Worm (Caenorhabditis elegans) whole organism, L4 larva: ENCODE data around the gene mmad-1.

Experiments used
- D1046.2 ChIP-seq: fragments of 200-800 bp; sonication (Bioruptor generic); IDR thresholded peaks from 2 replicates; pipeline ENCODE4 v1.3.6; 2022; ENCODE audit warnings: missing genetic modification characterization, missing compliant biosample characterization
- F37D6.2 ChIP-seq: sonication (generic microtip); optimal IDR thresholded peaks from 2 replicates; lab custom pipeline; 2016; ENCODE audit warnings: mild to moderate bottlenecking, missing genetic modification characterization, missing compliant biosample characterization
- R02D3.7 ChIP-seq: fragments of 150-350 bp; sonication (generic microtip); optimal IDR thresholded peaks from 3 replicates; lab custom pipeline; 2014; ENCODE audit warnings: missing biosample characterization, missing genetic modification characterization
- Y48G9A.11 ChIP-seq: fragments of 200-800 bp; sonication (Bioruptor generic); IDR thresholded peaks from 2 replicates; pipeline ENCODE4 v1.3.6; 2022; ENCODE audit warnings: missing genetic modification reagents, missing genetic modification characterization, missing compliant biosample characterization
- Y5F2A.4 ChIP-seq: fragments of 200-800 bp; sonication (Bioruptor generic); optimal IDR thresholded peaks from 2 replicates; lab custom pipeline; 2018; ENCODE audit warnings: mild to moderate bottlenecking, missing genetic modification characterization, missing compliant biosample characterization
- ZK546.5 ChIP-seq, 2 experiments: sonication (generic microtip); optimal IDR thresholded peaks; 2 replicates each; lab custom pipeline; 2017; ENCODE audit warnings: missing biosample characterization in 2 of 2, missing genetic modification characterization in 2 of 2
- aha-1 ChIP-seq: fragments of 150-350 bp; peaks from one replicate; lab custom pipeline; 2014; ENCODE audit warnings: missing biosample characterization, missing genetic modification characterization
- ceh-20 ChIP-seq: fragments of 200-800 bp; sonication (Bioruptor generic); IDR thresholded peaks from 2 replicates; pipeline ENCODE4 v1.3.6; 2022; ENCODE audit warnings: missing genetic modification reagents, missing genetic modification characterization, missing compliant biosample characterization
- ceh-32 ChIP-seq: sonication (generic microtip); optimal IDR thresholded peaks from 2 replicates; lab custom pipeline; 2016; ENCODE audit warnings: mild to moderate bottlenecking, missing genetic modification characterization, missing compliant biosample characterization; ENCODE audit not compliant: poor library complexity
- ceh-62 ChIP-seq: sonication (generic microtip); optimal IDR thresholded peaks from 2 replicates; lab custom pipeline; 2017; ENCODE audit warnings: missing biosample characterization, missing genetic modification characterization
- ces-1 ChIP-seq: fragments of 150-350 bp; sonication (generic microtip); optimal IDR thresholded peaks from 4 replicates; lab custom pipeline; 2014; ENCODE audit warnings: missing biosample characterization, missing genetic modification reagents, missing genetic modification characterization
- cey-2 ChIP-seq: sonication (generic microtip); optimal IDR thresholded peaks from 3 replicates; lab custom pipeline; 2017; ENCODE audit warnings: missing genetic modification characterization, mild to moderate bottlenecking, missing compliant biosample characterization, antibody characterized with exemption, borderline replicate concordance; ENCODE audit not compliant: insufficient read depth
- ctbp-1 ChIP-seq: fragments of 200-800 bp; sonication (Bioruptor generic); IDR thresholded peaks from 2 replicates; pipeline ENCODE4 v1.3.6; 2022; ENCODE audit warnings: missing genetic modification reagents, missing genetic modification characterization, missing compliant biosample characterization
- daf-16 ChIP-seq, 3 experiments: sonication (generic microtip); optimal IDR thresholded peaks; 2 replicates each; lab custom pipeline; 2016 to 2017; ENCODE audit warnings: missing genetic modification characterization in 3 of 3, missing genetic modification reagents in 3 of 3, mild to moderate bottlenecking in 2 of 3, missing compliant biosample characterization in 2 of 3, missing biosample characterization in 1 of 3, moderate library complexity in 1 of 3
- daf-19 ChIP-seq: fragments of 200-800 bp; sonication (Bioruptor generic); conservative IDR thresholded peaks from 2 replicates; pipeline ENCODE4 v1.3.6; 2022; ENCODE audit warnings: missing genetic modification characterization, missing compliant biosample characterization
- dve-1 ChIP-seq: sonication (generic microtip); optimal IDR thresholded peaks from 2 replicates; lab custom pipeline; 2017; ENCODE audit warnings: antibody characterized with exemption, mild to moderate bottlenecking, missing genetic modification characterization, missing compliant biosample characterization; ENCODE audit not compliant: insufficient read depth
- egl-27 ChIP-seq: sonication (generic microtip); optimal IDR thresholded peaks from 3 replicates; lab custom pipeline; 2017; ENCODE audit warnings: missing biosample characterization, missing genetic modification reagents, missing genetic modification characterization
- fos-1 ChIP-seq: fragments of 150-350 bp; optimal IDR thresholded peaks from 2 replicates; lab custom pipeline; 2014; ENCODE audit warnings: missing biosample characterization, missing genetic modification characterization
- hif-1 ChIP-seq, 2 experiments: sonication (generic microtip); optimal IDR thresholded peaks; 2 replicates each; lab custom pipeline; 2016 to 2017; ENCODE audit warnings: missing compliant biosample characterization in 2 of 2, missing genetic modification characterization in 2 of 2, missing genetic modification reagents in 2 of 2, missing genotype in 2 of 2, mild to moderate bottlenecking in 1 of 2
- hlh-11 ChIP-seq: fragments of 200-800 bp; sonication (Bioruptor generic); optimal IDR thresholded peaks from 2 replicates; lab custom pipeline; 2018; ENCODE audit warnings: mild to moderate bottlenecking, missing genetic modification characterization, missing compliant biosample characterization
- lim-7 ChIP-seq: fragments of 200-800 bp; sonication (Bioruptor generic); IDR thresholded peaks from 2 replicates; pipeline ENCODE4 v1.3.6; 2022; ENCODE audit warnings: missing genetic modification characterization, missing compliant biosample characterization
- lin-13 ChIP-seq: fragments of 150-350 bp; optimal IDR thresholded peaks from 2 replicates; lab custom pipeline; 2014; ENCODE audit warnings: missing biosample characterization, missing genetic modification reagents, missing genetic modification characterization
- madf-5 ChIP-seq, 2 experiments: fragments of 200-800 bp; sonication (Bioruptor generic); IDR thresholded peaks; 2 replicates each; pipeline ENCODE4 v1.3.6; 2022; ENCODE audit warnings: missing compliant biosample characterization in 2 of 2, missing genetic modification characterization in 2 of 2
- mdl-1 ChIP-seq, 2 experiments: fragments of 150-350 bp in 1 of 2; sonication (generic microtip) in 1 of 2; optimal IDR thresholded peaks; 2 replicates each; lab custom pipeline; 2014 to 2017; ENCODE audit warnings: missing biosample characterization in 2 of 2, missing genetic modification characterization in 2 of 2
- mdt-29 ChIP-seq: fragments of 200-800 bp; sonication (Bioruptor generic); IDR thresholded peaks from 2 replicates; pipeline ENCODE4 v1.3.6; 2022; ENCODE audit warnings: missing genetic modification reagents, missing genetic modification characterization, missing compliant biosample characterization
- mes-2 ChIP-seq: sonication (generic microtip); optimal IDR thresholded peaks from 2 replicates; lab custom pipeline; 2016; ENCODE audit warnings: missing genotype, mild to moderate bottlenecking, missing genetic modification characterization, missing compliant biosample characterization; ENCODE audit not compliant: poor library complexity, severe bottlenecking
- mxl-3 ChIP-seq: fragments of 200-800 bp; sonication (Bioruptor generic); optimal IDR thresholded peaks from 2 replicates; lab custom pipeline; 2018; ENCODE audit warnings: mild to moderate bottlenecking, missing genetic modification characterization, missing compliant biosample characterization
- nhr-102 ChIP-seq: sonication (generic microtip); optimal IDR thresholded peaks from 2 replicates; lab custom pipeline; 2016; ENCODE audit warnings: mild to moderate bottlenecking, missing genetic modification characterization, moderate library complexity, missing compliant biosample characterization
- nhr-28 ChIP-seq: fragments of 150-350 bp; optimal IDR thresholded peaks from 2 replicates; lab custom pipeline; 2014; ENCODE audit warnings: missing biosample characterization, missing genetic modification characterization
- nhr-6 ChIP-seq: fragments of 150-350 bp; optimal IDR thresholded peaks from 2 replicates; lab custom pipeline; 2014; ENCODE audit warnings: missing biosample characterization, missing genetic modification characterization
- nhr-76 ChIP-seq: fragments of 150-350 bp; optimal IDR thresholded peaks from 2 replicates; lab custom pipeline; 2014; ENCODE audit warnings: missing biosample characterization, missing genetic modification characterization
- pha-4 ChIP-seq, 2 experiments: fragments of 150-350 bp in 1 of 2; fragments of 200-800 bp in 1 of 2; sonication (Bioruptor generic) in 1 of 2; IDR thresholded peaks in 1 of 2; optimal IDR thresholded peaks in 1 of 2; 2 replicates each; pipeline versions ENCODE4 v1.3.6 to Lab custom; 2014 to 2022; ENCODE audit warnings: missing genetic modification characterization in 2 of 2, missing genetic modification reagents in 2 of 2, missing biosample characterization in 1 of 2, missing compliant biosample characterization in 1 of 2
- php-3 ChIP-seq: fragments of 200-800 bp; sonication (Bioruptor generic); IDR thresholded peaks from 2 replicates; pipeline ENCODE4 v1.3.6; 2022; ENCODE audit warnings: missing genetic modification reagents, missing genetic modification characterization, missing compliant biosample characterization
- pqm-1 ChIP-seq: sonication (generic microtip); optimal IDR thresholded peaks from 2 replicates; lab custom pipeline; 2017; ENCODE audit warnings: missing biosample characterization, missing genetic modification characterization
- saeg-2 ChIP-seq: fragments of 200-800 bp; sonication (Bioruptor generic); IDR thresholded peaks from 2 replicates; pipeline ENCODE4 v1.3.6; 2022; ENCODE audit warnings: missing genetic modification reagents, missing genetic modification characterization, missing compliant biosample characterization
- spr-1 ChIP-seq: sonication (generic microtip); optimal IDR thresholded peaks from 2 replicates; lab custom pipeline; 2016; ENCODE audit warnings: mild to moderate bottlenecking, missing genetic modification characterization, missing compliant biosample characterization
- spr-3 ChIP-seq: fragments of 200-800 bp; sonication (Bioruptor generic); optimal IDR thresholded peaks from 2 replicates; lab custom pipeline; 2018; ENCODE audit warnings: mild to moderate bottlenecking, missing genetic modification characterization, missing compliant biosample characterization
- tra-1 ChIP-seq: fragments of 200-800 bp; sonication (Bioruptor generic); IDR thresholded peaks from 2 replicates; pipeline ENCODE4 v1.3.6; 2022; ENCODE audit warnings: missing genetic modification reagents, missing genetic modification characterization, missing compliant biosample characterization
- unc-39 ChIP-seq: sonication (generic microtip); optimal IDR thresholded peaks from 2 replicates; lab custom pipeline; 2017; ENCODE audit warnings: missing biosample characterization, missing genetic modification characterization
- vab-7 ChIP-seq: fragments of 200-800 bp; sonication (Bioruptor generic); IDR thresholded peaks from 2 replicates; pipeline ENCODE4 v1.3.6; 2022; ENCODE audit warnings: missing genetic modification reagents, missing genetic modification characterization, missing compliant biosample characterization
- zag-1 ChIP-seq: fragments of 150-350 bp; optimal IDR thresholded peaks from 2 replicates; lab custom pipeline; 2014; ENCODE audit warnings: missing biosample characterization, missing genetic modification characterization
- zfp-2 ChIP-seq: sonication (generic microtip); optimal IDR thresholded peaks from 2 replicates; lab custom pipeline; 2016; ENCODE audit warnings: mild to moderate bottlenecking, missing genetic modification characterization, missing compliant biosample characterization
- ztf-11 ChIP-seq: fragments of 150-350 bp; optimal IDR thresholded peaks from 2 replicates; lab custom pipeline; 2014; ENCODE audit warnings: missing biosample characterization, missing genetic modification characterization
- ztf-7 ChIP-seq: fragments of 150-350 bp; optimal IDR thresholded peaks from 2 replicates; lab custom pipeline; 2014; ENCODE audit warnings: missing biosample characterization, missing genetic modification characterization

The mmad-1 gene

DNA sequence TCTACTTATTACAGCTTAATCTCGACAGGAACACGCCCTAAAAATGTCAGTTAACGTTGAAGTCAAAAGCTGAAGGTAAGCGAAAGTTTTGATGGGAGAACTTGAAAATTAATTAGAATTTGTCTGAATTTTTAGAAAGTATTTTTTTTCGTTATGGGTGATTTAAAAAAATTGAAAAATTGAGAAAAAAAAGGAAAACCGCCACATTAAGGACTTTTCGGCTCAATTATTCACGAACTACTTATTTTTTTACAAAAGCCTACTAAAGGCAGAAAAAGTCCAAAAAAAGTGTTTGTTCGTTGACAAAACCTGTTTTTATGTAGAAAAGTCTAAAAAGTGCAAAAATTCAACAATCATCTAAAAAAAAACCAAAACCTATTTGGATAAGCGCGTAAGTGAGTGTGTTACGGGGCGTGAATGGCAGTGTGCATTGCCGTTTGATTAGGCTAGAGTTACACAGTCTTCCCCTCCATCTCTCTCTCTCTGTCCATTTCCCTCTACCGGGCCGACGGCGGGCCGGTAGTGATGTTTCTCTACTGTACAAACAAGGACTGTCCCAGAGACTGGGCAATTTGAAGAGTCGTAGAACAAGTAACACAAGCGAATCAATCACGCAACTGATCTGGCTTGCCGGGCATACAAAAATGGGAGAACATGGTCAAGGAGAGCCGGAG is 21.2 kb downstream of the mmad-1 start, which contains the start of gene lron-13 (continued):
- TF ChIP-seq mes-2 = peak; percentile 54
- TF ChIP-seq hif-1 (tag; optimal IDR thresholded peaks at IDR 0.05; lab: Kevin White, UChicago) = no peak
- no peak for TF ChIP-seq ztf-11
- no peak for TF ChIP-seq nhr-102 (tag; lab: Kevin White, UChicago)
- TF ChIP-seq ceh-20 (GFP tag; lab: Robert Waterston, UW) = no peak
- peak; percentile 36 for TF ChIP-seq hlh-11
- TF ChIP-seq D1046.2 = no peak
- TF ChIP-seq ces-1 (GFP tag; lab: Kevin White, UChicago) = no peak
- no peak for TF ChIP-seq madf-5 (GFP tag; IDR thresholded peaks at IDR 0.05; lab: Robert Waterston, UW)
- TF ChIP-seq Y5F2A.4 (GFP tag; lab: Kevin White, UChicago) = no peak
- no peak for TF ChIP-seq ztf-7 (tag; lab: Kevin White, UChicago)
- no peak for TF ChIP-seq saeg-2 (GFP tag; lab: Robert Waterston, UW)
- TF ChIP-seq fos-1 = no peak
- TF ChIP-seq unc-39 (tag; lab: Kevin White, UChicago) = no peak
- TF ChIP-seq spr-1 = no peak
- no peak for TF ChIP-seq daf-16 (GFP tag; optimal IDR thresholded peaks at IDR 0.05; lab: Kevin White, UChicago)
- TF ChIP-seq daf-16 (tag; optimal IDR thresholded peaks at IDR 0.05; lab: Kevin White, UChicago) = peak; percentile 26
- TF ChIP-seq pha-4 (GFP tag; IDR thresholded peaks at IDR 0.05; lab: Robert Waterston, UW) = no peak
- TF ChIP-seq pha-4 (tag; optimal IDR thresholded peaks at IDR 0.05; lab: Kevin White, UChicago) = no peak
- no peak for TF ChIP-seq ZK546.5 (tag; optimal IDR thresholded peaks at IDR 0.05; lab: Kevin White, UChicago)
- TF ChIP-seq vab-7 = no peak
- TF ChIP-seq daf-19 (GFP tag; lab: Robert Waterston, UW) = no peak
- TF ChIP-seq lin-13 (GFP tag; lab: Kevin White, UChicago) = no peak
- no peak for TF ChIP-seq zfp-2 (tag; lab: Kevin White, UChicago)
- peak; percentile 31 for TF ChIP-seq mxl-3 (GFP tag; lab: Kevin White, UChicago)
- peak; percentile 68 for TF ChIP-seq nhr-28 (tag; lab: Kevin White, UChicago)
- no peak for TF ChIP-seq mdl-1 (tag; optimal IDR thresholded peaks at IDR 0.05; lab: Kevin White, UChicago)
- TF ChIP-seq Y48G9A.11 (GFP tag; lab: Robert Waterston, UW) = no peak
- TF ChIP-seq F37D6.2 = no peak
- TF ChIP-seq dve-1 (tag; lab: Kevin White, UChicago) = peak; percentile 45
- no peak for TF ChIP-seq ceh-62 (tag; lab: Kevin White, UChicago)
- TF ChIP-seq tra-1 = no peak
- TF ChIP-seq nhr-76 (tag; lab: Kevin White, UChicago) = no peak
- no peak for TF ChIP-seq cey-2 (tag; lab: Kevin White, UChicago)
- no peak for TF ChIP-seq ctbp-1 (GFP tag; lab: Robert Waterston, UW)
- peak; percentile 45 for TF ChIP-seq pqm-1 (tag; lab: Kevin White, UChicago)
- no peak for TF ChIP-seq egl-27 (tag; lab: Kevin White, UChicago)
- TF ChIP-seq mdt-29 (GFP tag; lab: Robert Waterston, UW) = no peak
- no peak for TF ChIP-seq spr-3
- TF ChIP-seq lim-7 = no peak
- no peak for TF ChIP-seq ceh-32 (tag; lab: Kevin White, UChicago)
- peak; percentile 91 for TF ChIP-seq aha-1 (tag; lab: Kevin White, UChicago)
- TF ChIP-seq R02D3.7 (tag; lab: Kevin White, UChicago) = no peak
- no peak for TF ChIP-seq nhr-6 (tag; lab: Kevin White, UChicago)
- TF ChIP-seq php-3 (GFP tag; lab: Robert Waterston, UW) = no peak
- TF ChIP-seq zag-1 (tag; lab: Kevin White, UChicago) = no peak
